Worm (Caenorhabditis elegans) whole organism, late embryonic: ENCODE results near the gene sra-3.

ENCODE experiments used
- C38D4.7 ChIP-seq: fragments of 200-800 bp; sonication (Bioruptor generic); optimal IDR thresholded peaks from 2 replicates; lab custom pipeline; 2018; ENCODE audit warnings: mild to moderate bottlenecking, missing genetic modification characterization, moderate library complexity, missing compliant biosample characterization
- F13H6.1 ChIP-seq: sonication (generic microtip); optimal IDR thresholded peaks from 2 replicates; lab custom pipeline; 2016; ENCODE audit warnings: missing genetic modification characterization, missing compliant biosample characterization
- K02D7.2 ChIP-seq: sonication (generic microtip); optimal IDR thresholded peaks from 2 replicates; lab custom pipeline; 2017; ENCODE audit warnings: mild to moderate bottlenecking, missing genetic modification characterization, missing compliant biosample characterization
- T23F11.4 ChIP-seq: fragments of 200-800 bp; sonication (Bioruptor generic); optimal IDR thresholded peaks from 2 replicates; lab custom pipeline; 2018; ENCODE audit warnings: mild to moderate bottlenecking, missing genetic modification characterization, missing compliant biosample characterization
- ceh-14 ChIP-seq: sonication (generic microtip); optimal IDR thresholded peaks from 2 replicates; lab custom pipeline; 2016; ENCODE audit warnings: missing genotype, missing genetic modification characterization, missing compliant biosample characterization
- ceh-18 ChIP-seq: sonication (generic microtip); optimal IDR thresholded peaks from 2 replicates; lab custom pipeline; 2016; ENCODE audit warnings: missing genetic modification characterization, missing compliant biosample characterization
- ceh-19 ChIP-seq: fragments of 200-800 bp; sonication (Bioruptor generic); optimal IDR thresholded peaks from 2 replicates; lab custom pipeline; 2018; ENCODE audit warnings: mild to moderate bottlenecking, missing genetic modification characterization, missing compliant biosample characterization
- ceh-2 ChIP-seq: sonication (generic microtip); optimal IDR thresholded peaks from 2 replicates; lab custom pipeline; 2016; ENCODE audit warnings: missing genotype, missing genetic modification characterization, missing compliant biosample characterization
- ceh-22 ChIP-seq: sonication (generic microtip); optimal IDR thresholded peaks from 2 replicates; lab custom pipeline; 2017; ENCODE audit warnings: missing biosample characterization, missing genetic modification characterization
- ceh-24 ChIP-seq: sonication (generic microtip); optimal IDR thresholded peaks from 2 replicates; lab custom pipeline; 2016; ENCODE audit warnings: mild to moderate bottlenecking, missing genetic modification characterization, missing compliant biosample characterization
- ceh-30 ChIP-seq: fragments of 150-350 bp; optimal IDR thresholded peaks from 2 replicates; lab custom pipeline; 2014; ENCODE audit warnings: missing biosample characterization, missing genetic modification characterization
- ceh-31 ChIP-seq: sonication (generic microtip); optimal IDR thresholded peaks from 2 replicates; lab custom pipeline; 2016; ENCODE audit warnings: missing genetic modification characterization, missing compliant biosample characterization
- ceh-45 ChIP-seq: fragments of 200-800 bp; sonication (Bioruptor generic); IDR thresholded peaks from 2 replicates; pipeline ENCODE4 v1.3.6; 2022; ENCODE audit warnings: missing genetic modification reagents, missing genetic modification characterization, missing compliant biosample characterization
- ceh-48 ChIP-seq: sonication (generic microtip); optimal IDR thresholded peaks from 2 replicates; lab custom pipeline; 2016; ENCODE audit warnings: missing genetic modification characterization, inconsistent platforms, missing compliant biosample characterization
- ceh-6 ChIP-seq: fragments of 200-800 bp; sonication (Bioruptor generic); optimal IDR thresholded peaks from 2 replicates; lab custom pipeline; 2018; ENCODE audit warnings: mild to moderate bottlenecking, missing genetic modification characterization, missing compliant biosample characterization
- che-1 ChIP-seq: sonication (generic microtip); optimal IDR thresholded peaks from 2 replicates; lab custom pipeline; 2016; ENCODE audit warnings: mild to moderate bottlenecking, missing genetic modification characterization, missing compliant biosample characterization
- elt-2 ChIP-seq: sonication (generic microtip); optimal IDR thresholded peaks from 2 replicates; lab custom pipeline; 2016; ENCODE audit warnings: missing genetic modification reagents, missing genetic modification characterization, missing compliant biosample characterization
- elt-4 ChIP-seq: sonication (generic microtip); optimal IDR thresholded peaks from 2 replicates; lab custom pipeline; 2016; ENCODE audit warnings: missing genetic modification characterization, missing compliant biosample characterization
- eyg-1 ChIP-seq: sonication (generic microtip); optimal IDR thresholded peaks from 2 replicates; lab custom pipeline; 2016; ENCODE audit warnings: missing genotype, missing genetic modification characterization, missing compliant biosample characterization
- fax-1 ChIP-seq: sonication (generic microtip); optimal IDR thresholded peaks from 2 replicates; lab custom pipeline; 2016; ENCODE audit warnings: missing genotype, missing genetic modification characterization, missing compliant biosample characterization
- fkh-10 ChIP-seq: fragments of 150-350 bp; optimal IDR thresholded peaks from 2 replicates; lab custom pipeline; 2014; ENCODE audit warnings: missing biosample characterization, missing genetic modification reagents, missing genetic modification characterization
- fkh-6 ChIP-seq: sonication (generic microtip); optimal IDR thresholded peaks from 2 replicates; lab custom pipeline; 2016; ENCODE audit warnings: missing genetic modification characterization, missing compliant biosample characterization
- gmeb-2 ChIP-seq: sonication (generic microtip); optimal IDR thresholded peaks from 2 replicates; lab custom pipeline; 2016; ENCODE audit warnings: missing genetic modification characterization, inconsistent platforms, missing compliant biosample characterization
- hlh-13 ChIP-seq: fragments of 200-800 bp; sonication (Bioruptor generic); optimal IDR thresholded peaks from 2 replicates; lab custom pipeline; 2018; ENCODE audit warnings: mild to moderate bottlenecking, missing genetic modification characterization, missing compliant biosample characterization
- hlh-15 ChIP-seq: sonication (generic microtip); optimal IDR thresholded peaks from 2 replicates; lab custom pipeline; 2016; ENCODE audit warnings: missing genetic modification characterization, missing compliant biosample characterization
- hlh-6 ChIP-seq: sonication (generic microtip); optimal IDR thresholded peaks from 2 replicates; lab custom pipeline; 2016; ENCODE audit warnings: missing genotype, missing genetic modification characterization, missing compliant biosample characterization
- lim-6 ChIP-seq: sonication (generic microtip); optimal IDR thresholded peaks from 2 replicates; lab custom pipeline; 2016; ENCODE audit warnings: missing genetic modification characterization, missing compliant biosample characterization
- madf-2 ChIP-seq: sonication (generic microtip); optimal IDR thresholded peaks from 2 replicates; lab custom pipeline; 2017; ENCODE audit warnings: missing genetic modification characterization, missing compliant biosample characterization
- mec-3 ChIP-seq: sonication (generic microtip); optimal IDR thresholded peaks from 2 replicates; lab custom pipeline; 2016; ENCODE audit warnings: borderline replicate concordance, missing genetic modification characterization, missing compliant biosample characterization
- nfya-1 ChIP-seq: sonication (generic microtip); optimal IDR thresholded peaks from 2 replicates; lab custom pipeline; 2017; ENCODE audit warnings: missing genetic modification characterization, mild to moderate bottlenecking, missing compliant biosample characterization, antibody characterized with exemption, moderate library complexity
- nhr-232 ChIP-seq: sonication (generic microtip); optimal IDR thresholded peaks from 2 replicates; lab custom pipeline; 2016; ENCODE audit warnings: missing genetic modification characterization, missing compliant biosample characterization
- npax-4 ChIP-seq: sonication (generic microtip); optimal IDR thresholded peaks from 2 replicates; lab custom pipeline; 2016; ENCODE audit warnings: missing genetic modification characterization, missing compliant biosample characterization
- pag-3 ChIP-seq: sonication (generic microtip); optimal IDR thresholded peaks from 2 replicates; lab custom pipeline; 2016; ENCODE audit warnings: missing compliant biosample characterization, missing genetic modification characterization, borderline replicate concordance
- pat-9 ChIP-seq: fragments of 200-800 bp; sonication (Bioruptor generic); optimal IDR thresholded peaks from 2 replicates; lab custom pipeline; 2018; ENCODE audit warnings: mild to moderate bottlenecking, missing genetic modification characterization, moderate library complexity, missing compliant biosample characterization
- pax-1 ChIP-seq: fragments of 150-350 bp; optimal IDR thresholded peaks from 2 replicates; lab custom pipeline; 2014; ENCODE audit warnings: missing biosample characterization, missing genetic modification characterization
- pha-4 ChIP-seq: fragments of 150-350 bp; optimal IDR thresholded peaks from 2 replicates; lab custom pipeline; 2018; ENCODE audit warnings: missing biosample characterization, missing genetic modification reagents, missing genetic modification characterization
- pros-1 ChIP-seq: fragments of 150-350 bp; optimal IDR thresholded peaks from 2 replicates; lab custom pipeline; 2014; ENCODE audit warnings: missing biosample characterization, missing genetic modification reagents, missing genetic modification characterization
- ref-2 ChIP-seq: sonication (generic microtip); optimal IDR thresholded peaks from 2 replicates; lab custom pipeline; 2016; ENCODE audit warnings: missing genetic modification characterization, missing compliant biosample characterization
- rnt-1 ChIP-seq: sonication (generic microtip); optimal IDR thresholded peaks from 2 replicates; lab custom pipeline; 2016; ENCODE audit warnings: missing genetic modification characterization, missing compliant biosample characterization
- sdc-2 ChIP-seq: sonication (generic microtip); optimal IDR thresholded peaks from 2 replicates; lab custom pipeline; 2016; ENCODE audit warnings: missing genotype, missing genetic modification characterization, missing compliant biosample characterization
- sox-2 ChIP-seq: fragments of 200-800 bp; sonication (Bioruptor generic); IDR thresholded peaks from 2 replicates; pipeline ENCODE4 v1.3.6; 2022; ENCODE audit warnings: missing genetic modification reagents, missing genetic modification characterization, missing compliant biosample characterization
- syd-9 ChIP-seq: sonication (generic microtip); optimal IDR thresholded peaks from 2 replicates; lab custom pipeline; 2016; ENCODE audit warnings: mild to moderate bottlenecking, missing genetic modification characterization, moderate library complexity, missing compliant biosample characterization
- tbx-2 ChIP-seq: sonication (generic microtip); optimal IDR thresholded peaks from 2 replicates; lab custom pipeline; 2016; ENCODE audit warnings: missing genetic modification characterization, missing compliant biosample characterization
- tbx-7 ChIP-seq: sonication (generic microtip); optimal IDR thresholded peaks from 2 replicates; lab custom pipeline; 2016; ENCODE audit warnings: missing genotype, missing genetic modification characterization, missing compliant biosample characterization
- ttx-3 ChIP-seq: sonication (generic microtip); optimal IDR thresholded peaks from 2 replicates; lab custom pipeline; 2016; ENCODE audit warnings: missing genetic modification reagents, missing genetic modification characterization, missing compliant biosample characterization
- unc-3 ChIP-seq, 2 experiments: fragments of 200-800 bp in 1 of 2; sonication (Bioruptor generic) in 1 of 2; sonication (generic microtip) in 1 of 2; conservative IDR thresholded peaks in 1 of 2; optimal IDR thresholded peaks in 1 of 2; 2 replicates each; pipeline versions ENCODE4 v1.3.6 to Lab custom; 2016 to 2022; ENCODE audit warnings: missing compliant biosample characterization in 2 of 2, missing genetic modification characterization in 2 of 2, missing genetic modification reagents in 1 of 2
- unc-55 ChIP-seq: sonication (generic microtip); optimal IDR thresholded peaks from 2 replicates; lab custom pipeline; 2017; ENCODE audit warnings: missing biosample characterization, missing genetic modification reagents, missing genetic modification characterization
- unc-86 ChIP-seq: sonication (generic microtip); optimal IDR thresholded peaks from 2 replicates; lab custom pipeline; 2016; ENCODE audit warnings: missing genetic modification characterization, missing compliant biosample characterization
- zip-5 ChIP-seq: sonication (generic microtip); optimal IDR thresholded peaks from 2 replicates; lab custom pipeline; 2016; ENCODE audit warnings: missing genetic modification characterization, missing compliant biosample characterization
- ztf-16 ChIP-seq: sonication (generic microtip); optimal IDR thresholded peaks from 2 replicates; lab custom pipeline; 2017; ENCODE audit warnings: missing genetic modification characterization, missing compliant biosample characterization

sra-3 gene

ce11 chrII:9575670-9576069 is 35.0 kb upstream of the sra-3 start, which contains the start of gene exc-7:
exc-7 (plus strand) TSS chrII:9575970.
- TF ChIP-seq ceh-14 (tag; lab: Kevin White, UChicago) (no peak), hlh-15 (no peak), pag-3 (no peak), nfya-1 (no peak), unc-86 (no peak), eyg-1 (tag; lab: Kevin White, UChicago) (no peak), ceh-31 (no peak), pros-1 (no peak), ceh-48 (tag; lab: Kevin White, UChicago) (no peak), C38D4.7 (GFP tag; lab: Kevin White, UChicago) (no peak), fax-1 (tag; lab: Kevin White, UChicago) (no peak)
- TF ChIP-seq, all 69 proteins: peak for 0

ce11 chrII:9574406-9574805 is 33.8 kb upstream of the sra-3 start:
- no peak for TF ChIP-seq T23F11.4
- TF ChIP-seq zip-5 (tag; lab: Kevin White, UChicago) = no peak
- TF ChIP-seq unc-3 (GFP tag; conservative IDR thresholded peaks at IDR 0.05; lab: Robert Waterston, UW) = no peak
- TF ChIP-seq unc-3 (tag; optimal IDR thresholded peaks at IDR 0.05; lab: Kevin White, UChicago) = no peak
- TF ChIP-seq hlh-6 (tag; lab: Kevin White, UChicago) = no peak
- TF ChIP-seq madf-2 (tag; lab: Kevin White, UChicago) = no peak
- TF ChIP-seq elt-2 (tag; lab: Kevin White, UChicago) = no peak
- no peak for TF ChIP-seq ztf-16
- TF ChIP-seq rnt-1 (tag; lab: Kevin White, UChicago) = no peak
- no peak for TF ChIP-seq pag-3
- no peak for TF ChIP-seq ceh-22 (tag; lab: Kevin White, UChicago)
- peak; percentile 13 for TF ChIP-seq nfya-1
- no peak for TF ChIP-seq pax-1
- TF ChIP-seq nhr-232 = no peak
- TF ChIP-seq pat-9 (tag; lab: Kevin White, UChicago) = no peak
- TF ChIP-seq hlh-13 (GFP tag; lab: Kevin White, UChicago) = no peak
- no peak for TF ChIP-seq ceh-19 (GFP tag; lab: Kevin White, UChicago)
- TF ChIP-seq fkh-6 (tag; lab: Kevin White, UChicago) = no peak
- no peak for TF ChIP-seq ceh-30 (tag; lab: Kevin White, UChicago)
- no peak for TF ChIP-seq fkh-10 (GFP tag; lab: Kevin White, UChicago)
- no peak for TF ChIP-seq ttx-3 (tag; lab: Kevin White, UChicago)
- no peak for TF ChIP-seq che-1 (tag; lab: Kevin White, UChicago)
- TF ChIP-seq syd-9 = no peak
- peak; percentile 81 for TF ChIP-seq sox-2 (GFP tag; lab: Robert Waterston, UW)
- TF ChIP-seq gmeb-2 (tag; lab: Kevin White, UChicago) = no peak
- no peak for TF ChIP-seq ceh-6 (GFP tag; lab: Kevin White, UChicago)
- TF ChIP-seq fax-1 (tag; lab: Kevin White, UChicago) = no peak
- peak; percentile 90 for TF ChIP-seq ceh-31
- TF ChIP-seq elt-4 (tag; lab: Kevin White, UChicago) = no peak
- no peak for TF ChIP-seq K02D7.2
- no peak for TF ChIP-seq ceh-18
- TF ChIP-seq F13H6.1 (tag; lab: Kevin White, UChicago) = no peak
- no peak for TF ChIP-seq sdc-2
- peak; percentile 60 for TF ChIP-seq ref-2 (tag; lab: Kevin White, UChicago)
- no peak for TF ChIP-seq npax-4
- no peak for TF ChIP-seq unc-86
- no peak for TF ChIP-seq ceh-24 (tag; lab: Kevin White, UChicago)
- no peak for TF ChIP-seq C38D4.7 (GFP tag; lab: Kevin White, UChicago)
- TF ChIP-seq pros-1 = peak; percentile 81
- no peak for TF ChIP-seq pha-4 (tag; lab: Kevin White, UChicago)
- TF ChIP-seq ceh-2 (tag; lab: Kevin White, UChicago) = no peak
- peak; percentile 8 for TF ChIP-seq tbx-2 (tag; lab: Kevin White, UChicago)
- no peak for TF ChIP-seq ceh-45 (GFP tag; lab: Robert Waterston, UW)
- no peak for TF ChIP-seq mec-3 (tag; lab: Kevin White, UChicago)
- TF ChIP-seq lim-6 = no peak
- TF ChIP-seq unc-55 (GFP tag; lab: Kevin White, UChicago) = no peak
- TF ChIP-seq tbx-7 (tag; lab: Kevin White, UChicago) = no peak
